Worm (Caenorhabditis elegans) whole organism, late embryonic: ENCODE measurements around the gene C03A7.13.

ENCODE experiments used
- C08G9.2 ChIP-seq: sonication (generic microtip); optimal IDR thresholded peaks from 2 replicates; lab custom pipeline; 2016; ENCODE audit warnings: mild to moderate bottlenecking, missing genetic modification characterization, moderate library complexity, missing compliant biosample characterization
- C38D4.7 ChIP-seq: fragments of 200-800 bp; sonication (Bioruptor generic); optimal IDR thresholded peaks from 2 replicates; lab custom pipeline; 2018; ENCODE audit warnings: mild to moderate bottlenecking, missing genetic modification characterization, moderate library complexity, missing compliant biosample characterization
- F13H6.1 ChIP-seq: sonication (generic microtip); optimal IDR thresholded peaks from 2 replicates; lab custom pipeline; 2016; ENCODE audit warnings: missing genetic modification characterization, missing compliant biosample characterization
- K02D7.2 ChIP-seq: sonication (generic microtip); optimal IDR thresholded peaks from 2 replicates; lab custom pipeline; 2017; ENCODE audit warnings: mild to moderate bottlenecking, missing genetic modification characterization, missing compliant biosample characterization
- K09A11.1 ChIP-seq: sonication (generic microtip); optimal IDR thresholded peaks from 2 replicates; lab custom pipeline; 2017; ENCODE audit warnings: antibody characterized with exemption, mild to moderate bottlenecking, missing genetic modification characterization, missing compliant biosample characterization; ENCODE audit not compliant: insufficient read depth
- Y22D7AL.16 ChIP-seq: sonication (generic microtip); optimal IDR thresholded peaks from 2 replicates; lab custom pipeline; 2016; ENCODE audit warnings: missing genetic modification characterization, missing compliant biosample characterization
- ahr-1 ChIP-seq: sonication (generic microtip); optimal IDR thresholded peaks from 2 replicates; lab custom pipeline; 2016; ENCODE audit warnings: missing genetic modification characterization, missing compliant biosample characterization
- ama-1 ChIP-seq: fragments of 150-350 bp; optimal IDR thresholded peaks from 2 replicates; lab custom pipeline; 2014
- ceh-14 ChIP-seq: sonication (generic microtip); optimal IDR thresholded peaks from 2 replicates; lab custom pipeline; 2016; ENCODE audit warnings: missing genotype, missing genetic modification characterization, missing compliant biosample characterization
- ceh-18 ChIP-seq: sonication (generic microtip); optimal IDR thresholded peaks from 2 replicates; lab custom pipeline; 2016; ENCODE audit warnings: missing genetic modification characterization, missing compliant biosample characterization
- ceh-24 ChIP-seq: sonication (generic microtip); optimal IDR thresholded peaks from 2 replicates; lab custom pipeline; 2016; ENCODE audit warnings: mild to moderate bottlenecking, missing genetic modification characterization, missing compliant biosample characterization
- ceh-34 ChIP-seq: sonication (generic microtip); optimal IDR thresholded peaks from 2 replicates; lab custom pipeline; 2016; ENCODE audit warnings: mild to moderate bottlenecking, missing genetic modification characterization, missing compliant biosample characterization
- ceh-45 ChIP-seq: fragments of 200-800 bp; sonication (Bioruptor generic); IDR thresholded peaks from 2 replicates; pipeline ENCODE4 v1.3.6; 2022; ENCODE audit warnings: missing genetic modification reagents, missing genetic modification characterization, missing compliant biosample characterization
- ceh-48 ChIP-seq: sonication (generic microtip); optimal IDR thresholded peaks from 2 replicates; lab custom pipeline; 2016; ENCODE audit warnings: missing genetic modification characterization, inconsistent platforms, missing compliant biosample characterization
- ceh-6 ChIP-seq: fragments of 200-800 bp; sonication (Bioruptor generic); optimal IDR thresholded peaks from 2 replicates; lab custom pipeline; 2018; ENCODE audit warnings: mild to moderate bottlenecking, missing genetic modification characterization, missing compliant biosample characterization
- dmd-4 ChIP-seq: sonication (generic microtip); optimal IDR thresholded peaks from 2 replicates; lab custom pipeline; 2016; ENCODE audit warnings: borderline replicate concordance, missing genetic modification characterization, missing compliant biosample characterization
- elt-4 ChIP-seq: sonication (generic microtip); optimal IDR thresholded peaks from 2 replicates; lab custom pipeline; 2016; ENCODE audit warnings: missing genetic modification characterization, missing compliant biosample characterization
- ets-4 ChIP-seq: sonication (generic microtip); optimal IDR thresholded peaks from 2 replicates; lab custom pipeline; 2016; ENCODE audit warnings: missing genetic modification characterization, missing compliant biosample characterization
- eyg-1 ChIP-seq: sonication (generic microtip); optimal IDR thresholded peaks from 2 replicates; lab custom pipeline; 2016; ENCODE audit warnings: missing genotype, missing genetic modification characterization, missing compliant biosample characterization
- fax-1 ChIP-seq: sonication (generic microtip); optimal IDR thresholded peaks from 2 replicates; lab custom pipeline; 2016; ENCODE audit warnings: missing genotype, missing genetic modification characterization, missing compliant biosample characterization
- fkh-10 ChIP-seq: fragments of 150-350 bp; optimal IDR thresholded peaks from 2 replicates; lab custom pipeline; 2014; ENCODE audit warnings: missing biosample characterization, missing genetic modification reagents, missing genetic modification characterization
- fkh-6 ChIP-seq: sonication (generic microtip); optimal IDR thresholded peaks from 2 replicates; lab custom pipeline; 2016; ENCODE audit warnings: missing genetic modification characterization, missing compliant biosample characterization
- gmeb-2 ChIP-seq: sonication (generic microtip); optimal IDR thresholded peaks from 2 replicates; lab custom pipeline; 2016; ENCODE audit warnings: missing genetic modification characterization, inconsistent platforms, missing compliant biosample characterization
- hlh-15 ChIP-seq: sonication (generic microtip); optimal IDR thresholded peaks from 2 replicates; lab custom pipeline; 2016; ENCODE audit warnings: missing genetic modification characterization, missing compliant biosample characterization
- hlh-30 ChIP-seq: sonication (generic microtip); optimal IDR thresholded peaks from 2 replicates; lab custom pipeline; 2017; ENCODE audit warnings: antibody characterized with exemption, missing genetic modification characterization, missing compliant biosample characterization; ENCODE audit not compliant: insufficient read depth
- lim-6 ChIP-seq: sonication (generic microtip); optimal IDR thresholded peaks from 2 replicates; lab custom pipeline; 2016; ENCODE audit warnings: missing genetic modification characterization, missing compliant biosample characterization
- madf-2 ChIP-seq: sonication (generic microtip); optimal IDR thresholded peaks from 2 replicates; lab custom pipeline; 2017; ENCODE audit warnings: missing genetic modification characterization, missing compliant biosample characterization
- nfya-1 ChIP-seq: sonication (generic microtip); optimal IDR thresholded peaks from 2 replicates; lab custom pipeline; 2017; ENCODE audit warnings: missing genetic modification characterization, mild to moderate bottlenecking, missing compliant biosample characterization, antibody characterized with exemption, moderate library complexity
- nhr-11 ChIP-seq: fragments of 150-350 bp; optimal IDR thresholded peaks from 2 replicates; lab custom pipeline; 2014; ENCODE audit warnings: missing biosample characterization, missing genetic modification characterization
- nhr-232 ChIP-seq: sonication (generic microtip); optimal IDR thresholded peaks from 2 replicates; lab custom pipeline; 2016; ENCODE audit warnings: missing genetic modification characterization, missing compliant biosample characterization
- npax-4 ChIP-seq: sonication (generic microtip); optimal IDR thresholded peaks from 2 replicates; lab custom pipeline; 2016; ENCODE audit warnings: missing genetic modification characterization, missing compliant biosample characterization
- odd-2 ChIP-seq: sonication (generic microtip); optimal IDR thresholded peaks from 2 replicates; lab custom pipeline; 2017; ENCODE audit warnings: antibody characterized with exemption, mild to moderate bottlenecking, missing genetic modification characterization, missing compliant biosample characterization
- pat-9 ChIP-seq: fragments of 200-800 bp; sonication (Bioruptor generic); optimal IDR thresholded peaks from 2 replicates; lab custom pipeline; 2018; ENCODE audit warnings: mild to moderate bottlenecking, missing genetic modification characterization, moderate library complexity, missing compliant biosample characterization
- pax-1 ChIP-seq: fragments of 150-350 bp; optimal IDR thresholded peaks from 2 replicates; lab custom pipeline; 2014; ENCODE audit warnings: missing biosample characterization, missing genetic modification characterization
- pha-2 ChIP-seq: sonication (generic microtip); optimal IDR thresholded peaks from 2 replicates; lab custom pipeline; 2017; ENCODE audit warnings: mild to moderate bottlenecking, missing genetic modification characterization, missing compliant biosample characterization
- rnt-1 ChIP-seq: sonication (generic microtip); optimal IDR thresholded peaks from 2 replicates; lab custom pipeline; 2016; ENCODE audit warnings: missing genetic modification characterization, missing compliant biosample characterization
- sox-4 ChIP-seq: sonication (generic microtip); optimal IDR thresholded peaks from 2 replicates; lab custom pipeline; 2017; ENCODE audit warnings: mild to moderate bottlenecking, missing genetic modification characterization, inconsistent platforms, missing compliant biosample characterization
- tbx-2 ChIP-seq: sonication (generic microtip); optimal IDR thresholded peaks from 2 replicates; lab custom pipeline; 2016; ENCODE audit warnings: missing genetic modification characterization, missing compliant biosample characterization
- tbx-7 ChIP-seq: sonication (generic microtip); optimal IDR thresholded peaks from 2 replicates; lab custom pipeline; 2016; ENCODE audit warnings: missing genotype, missing genetic modification characterization, missing compliant biosample characterization
- unc-3 ChIP-seq, 2 experiments: fragments of 200-800 bp in 1 of 2; sonication (Bioruptor generic) in 1 of 2; sonication (generic microtip) in 1 of 2; conservative IDR thresholded peaks in 1 of 2; optimal IDR thresholded peaks in 1 of 2; 2 replicates each; pipeline versions ENCODE4 v1.3.6 to Lab custom; 2016 to 2022; ENCODE audit warnings: missing compliant biosample characterization in 2 of 2, missing genetic modification characterization in 2 of 2, missing genetic modification reagents in 1 of 2
- unc-42 ChIP-seq: sonication (generic microtip); optimal IDR thresholded peaks from 2 replicates; lab custom pipeline; 2016; ENCODE audit warnings: missing genotype, missing genetic modification characterization, missing compliant biosample characterization
- unc-55 ChIP-seq: sonication (generic microtip); optimal IDR thresholded peaks from 2 replicates; lab custom pipeline; 2017; ENCODE audit warnings: missing biosample characterization, missing genetic modification reagents, missing genetic modification characterization
- ztf-16 ChIP-seq: sonication (generic microtip); optimal IDR thresholded peaks from 2 replicates; lab custom pipeline; 2017; ENCODE audit warnings: missing genetic modification characterization, missing compliant biosample characterization

The C03A7.13 gene

DNA sequence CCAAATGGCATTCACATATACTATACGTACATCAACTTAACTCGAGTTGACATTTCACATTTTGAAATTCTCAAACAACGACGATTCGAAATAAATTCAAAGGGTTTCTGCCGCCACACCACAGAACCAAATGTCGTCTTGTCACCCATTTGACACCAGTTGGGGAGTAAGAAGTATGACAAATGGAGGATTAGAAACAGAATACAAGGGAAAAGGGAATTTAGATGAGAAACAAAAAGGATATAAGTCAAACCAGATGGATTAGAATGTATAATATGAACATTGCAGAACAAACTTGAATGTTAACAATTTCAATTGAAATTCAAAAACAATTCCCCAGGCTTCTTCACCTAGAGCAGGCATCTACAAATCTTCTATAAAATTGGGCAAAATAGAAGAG, 9.4 kb upstream of the C03A7.13 start:
- TF ChIP-seq npax-4 (tag; lab: Kevin White, UChicago) (no peak), unc-55 (GFP tag; lab: Kevin White, UChicago) (peak; percentile 27)

- TF ChIP-seq ceh-24 (tag; lab: Kevin White, UChicago) (no peak), ceh-6 (GFP tag; lab: Kevin White, UChicago) (no peak), tbx-7 (tag; lab: Kevin White, UChicago) (no peak), ceh-34 (no peak), nhr-232 (no peak), hlh-30 (tag; lab: Kevin White, UChicago) (no peak), nhr-11 (tag; lab: Kevin White, UChicago) (no peak), F13H6.1 (tag; lab: Kevin White, UChicago) (no peak), fkh-10 (GFP tag; lab: Kevin White, UChicago) (peak; percentile 48), ztf-16 (tag; lab: Kevin White, UChicago) (no peak), unc-42 (tag; lab: Kevin White, UChicago) (peak; percentile 98), gmeb-2 (tag; lab: Kevin White, UChicago) (no peak), ama-1 (no peak), rnt-1 (tag; lab: Kevin White, UChicago) (no peak), ets-4 (tag; lab: Kevin White, UChicago) (no peak), ceh-18 (tag; lab: Kevin White, UChicago) (no peak), C08G9.2 (no peak)
Observed at ce11 chrV:5200188-5200587, 7.8 kb upstream of the C03A7.13 start.

- TF ChIP-seq tbx-7 (tag; lab: Kevin White, UChicago) (no peak), elt-4 (tag; lab: Kevin White, UChicago) (no peak), dmd-4 (tag; lab: Kevin White, UChicago) (no peak), hlh-15 (no peak), K09A11.1 (tag; lab: Kevin White, UChicago) (no peak), hlh-30 (tag; lab: Kevin White, UChicago) (no peak), madf-2 (tag; lab: Kevin White, UChicago) (no peak), pha-2 (no peak), pat-9 (tag; lab: Kevin White, UChicago) (no peak), Y22D7AL.16 (no peak), unc-42 (tag; lab: Kevin White, UChicago) (no peak), pax-1 (tag; lab: Kevin White, UChicago) (no peak), K02D7.2 (tag; lab: Kevin White, UChicago) (no peak), ceh-14 (no peak), tbx-2 (tag; lab: Kevin White, UChicago) (no peak), ama-1 (no peak), ceh-45 (GFP tag; lab: Robert Waterston, UW) (no peak), sox-4 (tag; lab: Kevin White, UChicago) (no peak)
Observed at ce11 chrV:5198240-5198639, 5.9 kb upstream of the C03A7.13 start, which contains the start of gene Y47A7.2. Gene Y47A7.2, minus strand, starts transcription at chrV:5198340.

DNA sequence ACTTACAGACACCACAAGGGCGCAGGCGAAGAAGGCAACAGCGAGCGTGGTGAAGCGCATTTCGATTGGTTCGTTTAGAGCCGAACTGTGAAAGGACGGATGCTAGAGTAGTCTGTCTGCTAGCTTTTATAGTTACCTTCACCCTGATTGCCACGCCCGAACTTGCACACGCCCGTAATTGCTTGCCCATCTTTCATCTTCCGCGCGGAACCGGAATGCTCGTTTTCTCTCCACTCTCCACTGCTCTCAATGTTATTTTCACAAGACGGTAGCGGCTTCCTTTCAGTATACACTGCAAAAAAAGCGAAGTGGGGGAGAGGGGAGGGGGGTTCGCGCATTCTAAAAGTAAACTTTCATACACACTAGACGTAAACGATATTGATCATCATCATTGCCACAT, 2.2 kb upstream of the C03A7.13 start, which contains the start of gene abu-8:
TSS of gene abu-8 (minus strand) at position 101 of the 400 bp plus-strand sequence.
- TF ChIP-seq ets-4 (tag; lab: Kevin White, UChicago) = no peak
- TF ChIP-seq unc-55 (GFP tag; lab: Kevin White, UChicago) = no peak
- no peak for TF ChIP-seq odd-2 (tag; lab: Kevin White, UChicago)
- no peak for TF ChIP-seq ceh-45 (GFP tag; lab: Robert Waterston, UW)
- TF ChIP-seq ceh-48 (tag; lab: Kevin White, UChicago) = no peak
- no peak for TF ChIP-seq fax-1
- no peak for TF ChIP-seq hlh-15
- no peak for TF ChIP-seq sox-4 (tag; lab: Kevin White, UChicago)
- no peak for TF ChIP-seq ztf-16 (tag; lab: Kevin White, UChicago)
- TF ChIP-seq ahr-1 (tag; lab: Kevin White, UChicago) = no peak
- TF ChIP-seq pat-9 (tag; lab: Kevin White, UChicago) = no peak
- TF ChIP-seq unc-3 (GFP tag; conservative IDR thresholded peaks at IDR 0.05; lab: Robert Waterston, UW) = no peak
- TF ChIP-seq unc-3 (tag; optimal IDR thresholded peaks at IDR 0.05; lab: Kevin White, UChicago) = no peak
- no peak for TF ChIP-seq nhr-232
- TF ChIP-seq eyg-1 (tag; lab: Kevin White, UChicago) = no peak
- no peak for TF ChIP-seq fkh-6 (tag; lab: Kevin White, UChicago)
- TF ChIP-seq lim-6 (tag; lab: Kevin White, UChicago) = no peak
- no peak for TF ChIP-seq C38D4.7 (GFP tag; lab: Kevin White, UChicago)
- TF ChIP-seq nfya-1 (tag; lab: Kevin White, UChicago) = no peak
- TF ChIP-seq rnt-1 (tag; lab: Kevin White, UChicago) = no peak
